Fruit fly (Drosophila melanogaster) whole organism, wandering third instar larva: ENCODE measurements around the gene CG6761.

ENCODE experiments used
- N ChIP-seq: fragments of >200 bp; optimal IDR thresholded peaks from 2 replicates; lab custom pipeline; 2018; ENCODE audit warnings: missing biosample characterization, missing external identifiers, missing genetic modification characterization
- Vsx2 ChIP-seq: fragments of 200-300, 225-300 bp; sonication (Bioruptor generic); optimal IDR thresholded peaks from 2 replicates; lab custom pipeline; 2018; ENCODE audit warnings: missing biosample characterization, missing genetic modification characterization; ENCODE audit not compliant: partially characterized antibody
- ey ChIP-seq: fragments of 200-800 bp; sonication (Bioruptor generic); optimal IDR thresholded peaks from 2 replicates; lab custom pipeline; 2016; ENCODE audit warnings: missing biosample characterization, missing genetic modification characterization
- fru ChIP-seq: fragments of 200-800 bp; sonication (Bioruptor generic); optimal IDR thresholded peaks from 3 replicates; lab custom pipeline; 2016; ENCODE audit warnings: missing biosample characterization, mild to moderate bottlenecking, missing genetic modification characterization
- pan ChIP-seq: fragments of >200 bp; optimal IDR thresholded peaks from 2 replicates; lab custom pipeline; 2017
- psq ChIP-seq: fragments of 200-800 bp; sonication (Bioruptor generic); optimal IDR thresholded peaks from 3 replicates; lab custom pipeline; 2017; ENCODE audit warnings: missing biosample characterization, mild to moderate bottlenecking, missing genetic modification characterization, moderate library complexity
- tai ChIP-seq: sonication (Bioruptor generic); optimal IDR thresholded peaks from 2 replicates; lab custom pipeline; 2016; ENCODE audit warnings: missing biosample characterization, missing genetic modification characterization
- usp ChIP-seq: fragments of >200 bp; optimal IDR thresholded peaks from 2 replicates; lab custom pipeline; 2017; ENCODE audit warnings: missing biosample characterization, missing genetic modification characterization

- TF ChIP-seq tai, result no peak
- no peak for TF ChIP-seq Vsx2 (GFP tag; lab: Kevin White, UChicago)
- TF ChIP-seq usp (GFP tag; lab: Kevin White, UChicago), result no peak
- peak; percentile 85 for TF ChIP-seq fru (GFP tag; lab: Kevin White, UChicago)
- no peak for TF ChIP-seq N (GFP tag; lab: Kevin White, UChicago)
- peak; percentile 90 for TF ChIP-seq psq (GFP tag; lab: Kevin White, UChicago)
- TF ChIP-seq ey (GFP tag; lab: Kevin White, UChicago), result peak; percentile 82
- TF ChIP-seq pan (lab: Kevin White, UChicago), result no peak
Measured at dm6 chr3L:9696650-9697526, 6.5 kb downstream of the CG6761 start, which contains the start of gene Prps.
